In the genomic region with DNA sequence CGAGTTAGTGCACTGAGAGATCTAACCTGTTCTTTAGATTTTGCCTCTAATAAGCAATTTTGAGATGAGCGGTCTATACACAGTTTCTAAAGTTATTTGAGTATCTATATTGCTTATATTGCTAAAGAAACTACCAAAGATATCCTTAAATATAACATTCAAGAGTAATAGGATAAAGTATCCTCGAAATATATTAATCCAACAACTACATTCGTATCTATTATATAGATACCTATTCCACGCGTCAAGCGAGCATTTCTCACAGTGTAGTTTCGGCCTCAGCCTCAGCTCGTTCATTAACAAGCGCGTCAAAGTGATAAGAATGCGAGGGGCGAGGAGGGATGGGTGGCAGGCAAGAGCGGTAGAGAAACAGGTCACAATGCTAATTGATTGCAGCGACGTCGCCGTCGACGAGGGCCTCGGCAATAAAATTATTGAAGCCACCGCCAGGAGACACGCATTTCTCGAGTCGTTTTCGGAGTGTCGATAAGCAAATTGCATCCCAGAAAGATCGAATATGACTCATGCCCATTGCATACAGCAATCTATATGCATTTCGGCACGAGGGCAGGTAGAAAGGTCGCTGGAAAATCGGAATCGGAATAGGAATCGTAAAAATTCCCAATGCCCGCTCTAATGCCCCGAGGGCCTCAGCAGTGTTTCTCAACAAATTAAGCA, we compare ENCODE assay signal across 1 fruit fly cellular context.
TF ChIP-seq lines count a peak whose summit lies in the region.

No protein-coding gene starts in this region.

TF ChIP-seq in whole organism, embryonic, 481 proteins besides CTCF, POLR2A, EP300 and RAD21 (continued from another document):
- TF ChIP-seq lmd (GFP tag; IDR thresholded peaks at IDR 0.05; lab: Robert Waterston, UW) (peak; percentile 69), rib (GFP tag; IDR thresholded peaks at IDR 0.05; lab: Robert Waterston, UW) (no peak), sens (GFP tag; lab: Kevin White, UChicago) (peak; percentile 92), CG5180 (GFP tag; optimal IDR thresholded peaks at IDR 0.05; lab: Kevin White, UChicago) (no peak), Xbp1 (GFP tag; optimal IDR thresholded peaks at IDR 0.05; lab: Kevin White, UChicago) (peak; percentile 47), CG14050 (GFP tag; IDR thresholded peaks at IDR 0.05; lab: Robert Waterston, UW) (0 out of 3 replicates have a peak, but pooled peaks have one; percentile 19), CG7963 (GFP tag; IDR thresholded peaks at IDR 0.05; lab: Robert Waterston, UW; ENCODE audit: partially characterized antibody) (no peak), CG4707 (GFP tag; optimal IDR thresholded peaks at IDR 0.05; lab: Kevin White, UChicago) (no peak), crc (GFP tag; optimal IDR thresholded peaks at IDR 0.05; lab: Kevin White, UChicago) (no peak), C15 (GFP tag; IDR thresholded peaks at IDR 0.05; lab: Robert Waterston, UW) (no peak), CG1832 (GFP tag; optimal IDR thresholded peaks at IDR 0.05; lab: Kevin White, UChicago) (no peak), Mes4 (GFP tag; optimal IDR thresholded peaks at IDR 0.05; lab: Kevin White, UChicago) (no peak), Scr (GFP tag; IDR thresholded peaks at IDR 0.05; lab: Robert Waterston, UW; ENCODE audit: partially characterized antibody) (no peak), CG11456 (GFP tag; IDR thresholded peaks at IDR 0.05; lab: Robert Waterston, UW) (peak; percentile 62; the same call in 1 of the 3 replicates), CG14965 (GFP tag; optimal IDR thresholded peaks at IDR 0.05; lab: Kevin White, UChicago; ENCODE audit: borderline replicate concordance) (no peak), danr (GFP tag; IDR thresholded peaks at IDR 0.05; lab: Robert Waterston, UW) (no peak), nerfin-1 (tag; optimal IDR thresholded peaks at IDR 0.05; lab: Kevin White, UChicago) (peak; percentile 55), CG15073 (GFP tag; optimal IDR thresholded peaks at IDR 0.05; lab: Kevin White, UChicago) (no peak), CG18476 (GFP tag; optimal IDR thresholded peaks at IDR 0.05; lab: Kevin White, UChicago) (no peak), jigr1 (GFP tag; IDR thresholded peaks at IDR 0.05; lab: Robert Waterston, UW) (no peak), sug (tag; optimal IDR thresholded peaks at IDR 0.05; lab: Kevin White, UChicago) (no peak), CG15011 (GFP tag; optimal IDR thresholded peaks at IDR 0.05; lab: Kevin White, UChicago) (no peak), Hmx (GFP tag; optimal IDR thresholded peaks at IDR 0.05; lab: Kevin White, UChicago) (no peak), salm (tag; optimal IDR thresholded peaks at IDR 0.05; lab: Kevin White, UChicago) (no peak), Lim3 (GFP tag; IDR thresholded peaks at IDR 0.05; lab: Robert Waterston, UW) (no peak), HmgD (GFP tag; optimal IDR thresholded peaks at IDR 0.05; lab: Kevin White, UChicago) (no peak), Adf1 (GFP tag; IDR thresholded peaks at IDR 0.05; lab: Robert Waterston, UW) (no peak), ham (GFP tag; IDR thresholded peaks at IDR 0.05; lab: Robert Waterston, UW) (no peak), CG10979 (tag; optimal IDR thresholded peaks at IDR 0.05; lab: Kevin White, UChicago) (peak; percentile 74), HLH54F (GFP tag; optimal IDR thresholded peaks at IDR 0.05; lab: Kevin White, UChicago) (no peak), CG11504 (tag; optimal IDR thresholded peaks at IDR 0.05; lab: Kevin White, UChicago) (peak; percentile 77), Hmr (GFP tag; optimal IDR thresholded peaks at IDR 0.05; lab: Kevin White, UChicago) (no peak), CG1024 (GFP tag; IDR thresholded peaks at IDR 0.05; lab: Robert Waterston, UW) (0 out of 2 replicates have a peak, but pooled peaks have one; percentile 15), btn (GFP tag; optimal IDR thresholded peaks at IDR 0.05; lab: Kevin White, UChicago) (peak; percentile 34), trh (GFP tag; optimal IDR thresholded peaks at IDR 0.05; lab: Kevin White, UChicago) (no peak), ab (GFP tag; optimal IDR thresholded peaks at IDR 0.05; lab: Kevin White, UChicago) (no peak), Hand (GFP tag; optimal IDR thresholded peaks at IDR 0.05; lab: Kevin White, UChicago) (no peak), Dll (GFP tag; IDR thresholded peaks at IDR 0.05; lab: Robert Waterston, UW; ENCODE audit: partially characterized antibody) (no peak), amos (GFP tag; IDR thresholded peaks at IDR 0.05; lab: Robert Waterston, UW; ENCODE audit: partially characterized antibody) (no peak), h (optimal IDR thresholded peaks at IDR 0.05; lab: Kevin White, UChicago) (no peak), CG6654 (GFP tag; optimal IDR thresholded peaks at IDR 0.05; lab: Kevin White, UChicago) (peak; percentile 3), vvl (GFP tag; IDR thresholded peaks at IDR 0.05; lab: Robert Waterston, UW) (no peak; the same call in 1 of the 2 replicates), CG18599 (GFP tag; optimal IDR thresholded peaks at IDR 0.05; lab: Kevin White, UChicago) (peak; percentile 12), CG9215 (GFP tag; IDR thresholded peaks at IDR 0.05; lab: Robert Waterston, UW) (no peak), sens-2 (GFP tag; IDR thresholded peaks at IDR 0.05; lab: Robert Waterston, UW) (no peak), chif (GFP tag; optimal IDR thresholded peaks at IDR 0.05; lab: Kevin White, UChicago) (peak; percentile 20 to 28), Ssrp (tag; optimal IDR thresholded peaks at IDR 0.05; lab: Kevin White, UChicago) (no peak), Sox100B (GFP tag; optimal IDR thresholded peaks at IDR 0.05; lab: Kevin White, UChicago) (peak; percentile 70), Oli (tag; optimal IDR thresholded peaks at IDR 0.05; lab: Kevin White, UChicago) (peak; percentile 59), dm (GFP tag; optimal IDR thresholded peaks at IDR 0.05; lab: Kevin White, UChicago) (no peak), vnd (GFP tag; IDR thresholded peaks at IDR 0.05; lab: Robert Waterston, UW; ENCODE audit: partially characterized antibody) (no peak), CG16813 (GFP tag; IDR thresholded peaks at IDR 0.05; lab: Robert Waterston, UW; ENCODE audit: partially characterized antibody) (no peak), tll (GFP tag; optimal IDR thresholded peaks at IDR 0.05; lab: Kevin White, UChicago) (peak in 1 of 2 experiments; percentile 50), HLH3B (GFP tag; IDR thresholded peaks at IDR 0.05; lab: Robert Waterston, UW) (peak; percentile 63), CG15269 (tag; optimal IDR thresholded peaks at IDR 0.05; lab: Kevin White, UChicago) (no peak), CG18011 (GFP tag; optimal IDR thresholded peaks at IDR 0.05; lab: Kevin White, UChicago) (no peak), CG17385 (GFP tag; optimal IDR thresholded peaks at IDR 0.05; lab: Kevin White, UChicago) (no peak), CG13624 (GFP tag; optimal IDR thresholded peaks at IDR 0.05; lab: Kevin White, UChicago) (peak; percentile 26), CG11696 (GFP tag; IDR thresholded peaks at IDR 0.05; lab: Robert Waterston, UW) (no peak), CG12236 (GFP tag; optimal IDR thresholded peaks at IDR 0.05; lab: Kevin White, UChicago) (no peak), Hr51 (GFP tag; optimal IDR thresholded peaks at IDR 0.05; lab: Kevin White, UChicago) (no peak), otp (GFP tag; IDR thresholded peaks at IDR 0.05; lab: Robert Waterston, UW) (no peak), lov (optimal IDR thresholded peaks at IDR 0.05; lab: Kevin White, UChicago) (no peak), lov (GFP tag; IDR thresholded peaks at IDR 0.05; lab: Robert Waterston, UW) (no peak), crol (GFP tag; IDR thresholded peaks at IDR 0.05; lab: Robert Waterston, UW) (peak; percentile 72), kay (GFP tag; optimal IDR thresholded peaks at IDR 0.05; lab: Kevin White, UChicago) (no peak), scrt (GFP tag; optimal IDR thresholded peaks at IDR 0.05; lab: Kevin White, UChicago) (no peak), CG18764 (GFP tag; optimal IDR thresholded peaks at IDR 0.05; lab: Kevin White, UChicago) (no peak), BEAF-32 (GFP tag; optimal IDR thresholded peaks at IDR 0.05; lab: Kevin White, UChicago) (no peak), CG7786 (GFP tag; optimal IDR thresholded peaks at IDR 0.05; lab: Kevin White, UChicago) (no peak), ATbp (GFP tag; optimal IDR thresholded peaks at IDR 0.05; lab: Kevin White, UChicago) (peak; percentile 54), stc (GFP tag; IDR thresholded peaks at IDR 0.05; lab: Robert Waterston, UW) (0 out of 2 replicates have a peak, but pooled peaks have one; percentile 30), CG1647 (GFP tag; optimal IDR thresholded peaks at IDR 0.05; lab: Kevin White, UChicago) (no peak), chm (GFP tag; IDR thresholded peaks at IDR 0.05; lab: Robert Waterston, UW) (no peak), tap (tag; optimal IDR thresholded peaks at IDR 0.05; lab: Kevin White, UChicago) (peak; percentile 15), hth (optimal IDR thresholded peaks at IDR 0.05; lab: Kevin White, UChicago) (no peak), CG34224 (GFP tag; IDR thresholded peaks at IDR 0.05; lab: Robert Waterston, UW; ENCODE audit: partially characterized antibody) (no peak), E2f1 (GFP tag; IDR thresholded peaks at IDR 0.05; lab: Robert Waterston, UW) (peak; percentile 34), Blimp-1 (GFP tag; optimal IDR thresholded peaks at IDR 0.05; lab: Kevin White, UChicago) (peak; percentile 63), Fer3 (tag; optimal IDR thresholded peaks at IDR 0.05; lab: Kevin White, UChicago) (no peak), Dref (GFP tag; IDR thresholded peaks at IDR 0.05; lab: Robert Waterston, UW) (no peak), Sin3A (optimal IDR thresholded peaks at IDR 0.05; lab: Kevin White, UChicago) (no peak), Poxn (GFP tag; IDR thresholded peaks at IDR 0.05; lab: Robert Waterston, UW) (no peak), CG10147 (GFP tag; optimal IDR thresholded peaks at IDR 0.05; lab: Kevin White, UChicago) (no peak), Doc2 (GFP tag; IDR thresholded peaks at IDR 0.05; lab: Robert Waterston, UW) (no peak), CG4730 (GFP tag; IDR thresholded peaks at IDR 0.05; lab: Robert Waterston, UW) (0 out of 2 replicates have a peak, but pooled peaks have one; percentile 8), CG30431 (GFP tag; optimal IDR thresholded peaks at IDR 0.05; lab: Kevin White, UChicago) (no peak), CG14710 (tag; optimal IDR thresholded peaks at IDR 0.05; lab: Kevin White, UChicago) (peak; percentile 57), zfh2 (GFP tag; optimal IDR thresholded peaks at IDR 0.05; lab: Kevin White, UChicago) (no peak), CG10543 (GFP tag; optimal IDR thresholded peaks at IDR 0.05; lab: Kevin White, UChicago) (no peak), tx (GFP tag; optimal IDR thresholded peaks at IDR 0.05; lab: Kevin White, UChicago) (no peak), gfzf (GFP tag; optimal IDR thresholded peaks at IDR 0.05; lab: Kevin White, UChicago) (no peak), CG9932 (GFP tag; IDR thresholded peaks at IDR 0.05; lab: Robert Waterston, UW) (no peak), ind (GFP tag; optimal IDR thresholded peaks at IDR 0.05; lab: Kevin White, UChicago) (peak; percentile 23), cwo (GFP tag; optimal IDR thresholded peaks at IDR 0.05; lab: Kevin White, UChicago) (no peak), kah (GFP tag; optimal IDR thresholded peaks at IDR 0.05; lab: Kevin White, UChicago) (peak; percentile 5), pnt (GFP tag; optimal IDR thresholded peaks at IDR 0.05; lab: Kevin White, UChicago) (peak; percentile 37), Med (GFP tag; lab: Kevin White, UChicago) (peak; percentile 74), Nf-YB (GFP tag; optimal IDR thresholded peaks at IDR 0.05; lab: Kevin White, UChicago) (no peak), Neu2 (GFP tag; optimal IDR thresholded peaks at IDR 0.05; lab: Kevin White, UChicago; ENCODE audit: borderline replicate concordance) (no peak), CkIIα-i1 (GFP tag; IDR thresholded peaks at IDR 0.05; lab: Robert Waterston, UW) (no peak), CG18619 (GFP tag; optimal IDR thresholded peaks at IDR 0.05; lab: Kevin White, UChicago) (no peak), CG10462 (GFP tag; optimal IDR thresholded peaks at IDR 0.05; lab: Kevin White, UChicago) (no peak), Awh (GFP tag; IDR thresholded peaks at IDR 0.05; lab: Robert Waterston, UW) (peak; percentile 48), hkb (optimal IDR thresholded peaks at IDR 0.05; lab: Kevin White, UChicago) (no peak), hkb (GFP tag; IDR thresholded peaks at IDR 0.05; lab: Robert Waterston, UW) (peak; percentile 55), Sry-δ (GFP tag; optimal IDR thresholded peaks at IDR 0.05; lab: Kevin White, UChicago) (peak; percentile 11), pan (optimal IDR thresholded peaks at IDR 0.05; lab: Kevin White, UChicago) (no peak), pan (GFP tag; optimal IDR thresholded peaks at IDR 0.05 in 1 of 2, IDR thresholded peaks at IDR 0.05 in 1 of 2) (no peak), NK7.1 (GFP tag; optimal IDR thresholded peaks at IDR 0.05; lab: Kevin White, UChicago) (no peak), CG4617 (GFP tag; optimal IDR thresholded peaks at IDR 0.05; lab: Kevin White, UChicago; ENCODE audit: borderline replicate concordance) (no peak), CG2120 (GFP tag; optimal IDR thresholded peaks at IDR 0.05; lab: Kevin White, UChicago) (no peak), zen (tag; optimal IDR thresholded peaks at IDR 0.05; lab: Kevin White, UChicago) (peak; percentile 67), CG4424 (GFP tag; optimal IDR thresholded peaks at IDR 0.05; lab: Kevin White, UChicago) (peak; percentile 37), ken (GFP tag; IDR thresholded peaks at IDR 0.05; lab: Robert Waterston, UW) (no peak), eyg (GFP tag; optimal IDR thresholded peaks at IDR 0.05; lab: Kevin White, UChicago) (no peak), ERR (GFP tag; optimal IDR thresholded peaks at IDR 0.05; lab: Kevin White, UChicago) (no peak), CG1602 (GFP tag; optimal IDR thresholded peaks at IDR 0.05; lab: Kevin White, UChicago) (no peak), hb (GFP tag; IDR thresholded peaks at IDR 0.05; lab: Robert Waterston, UW; ENCODE audit: partially characterized antibody) (no peak), sisA (GFP tag; IDR thresholded peaks at IDR 0.05; lab: Robert Waterston, UW) (peak; percentile 37; the same call in 1 of the 2 replicates), luna (GFP tag; optimal IDR thresholded peaks at IDR 0.05; lab: Kevin White, UChicago) (no peak), CG12219 (GFP tag; optimal IDR thresholded peaks at IDR 0.05; lab: Kevin White, UChicago) (no peak), CG7357 (GFP tag; IDR thresholded peaks at IDR 0.05; lab: Robert Waterston, UW) (0 out of 3 replicates have a peak, but pooled peaks have one; percentile 33), Nf-YC (tag; optimal IDR thresholded peaks at IDR 0.05; lab: Kevin White, UChicago) (peak; percentile 37)
